Fruit fly (Drosophila melanogaster): ENCODE measurements around the gene IntS11.

The IntS11 gene

dm6 chr3R:29718363-29718762, 26.8 kb upstream of the IntS11 start, which contains the start of gene CG15506:
CG15506 (plus strand) TSS chr3R:29718663.
- no peak for TF ChIP-seq Hr78 (GFP tag; optimal IDR thresholded peaks at IDR 0.05)
- no peak for TF ChIP-seq sage (GFP tag; optimal IDR thresholded peaks at IDR 0.05)
- TF ChIP-seq usp (GFP tag; optimal IDR thresholded peaks at IDR 0.05): no peak
- TF ChIP-seq Sp1 (GFP tag; optimal IDR thresholded peaks at IDR 0.05): no peak
- TF ChIP-seq Mio (GFP tag; optimal IDR thresholded peaks at IDR 0.05): no peak
- TF ChIP-seq dsf (GFP tag; optimal IDR thresholded peaks at IDR 0.05; ENCODE audit: borderline replicate concordance): no peak
- no peak for TF ChIP-seq CG32264 (GFP tag; optimal IDR thresholded peaks at IDR 0.05)
- TF ChIP-seq Hnf4 (GFP tag; optimal IDR thresholded peaks at IDR 0.05): no peak
- TF ChIP-seq N (GFP tag; optimal IDR thresholded peaks at IDR 0.05): no peak

DNA sequence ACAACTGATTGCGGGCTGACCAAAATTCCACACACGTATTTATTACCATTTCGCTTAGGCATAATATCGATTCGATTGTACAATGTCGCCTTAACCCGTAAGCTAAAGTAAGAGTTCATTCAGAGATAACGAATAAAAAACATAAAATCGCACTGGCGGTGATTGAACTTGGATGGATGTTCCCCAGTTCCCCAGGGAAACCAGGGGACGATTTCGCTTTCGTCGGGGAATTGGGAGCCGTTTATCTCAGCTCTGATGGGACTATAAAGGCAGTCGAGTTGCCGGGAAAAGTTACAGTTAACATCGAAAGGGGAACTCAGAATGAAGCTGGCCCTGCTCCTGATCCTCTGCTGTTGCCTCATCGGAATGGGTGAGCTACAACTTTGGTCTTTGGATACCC, 22.9 kb upstream of the IntS11 start, which contains the start of gene CG34296:
TSS of gene CG34296 (plus strand) at position 301 of the 400 bp plus-strand sequence.
- no peak for TF ChIP-seq foxo (GFP tag; optimal IDR thresholded peaks at IDR 0.05)
- no peak for TF ChIP-seq Hr83 (GFP tag; optimal IDR thresholded peaks at IDR 0.05; ENCODE audit: poor library complexity, severe bottlenecking)
- TF ChIP-seq usp (GFP tag; optimal IDR thresholded peaks at IDR 0.05): no peak
- no peak for TF ChIP-seq pan (optimal IDR thresholded peaks at IDR 0.05)
- TF ChIP-seq h (GFP tag; optimal IDR thresholded peaks at IDR 0.05): no peak
- TF ChIP-seq lola (GFP tag; optimal IDR thresholded peaks at IDR 0.05): no peak
- no peak for TF ChIP-seq br (GFP tag; optimal IDR thresholded peaks at IDR 0.05)
- TF ChIP-seq OdsH (GFP tag; optimal IDR thresholded peaks at IDR 0.05): no peak
- TF ChIP-seq Sp1 (GFP tag; optimal IDR thresholded peaks at IDR 0.05): no peak
- TF ChIP-seq dl (GFP tag; optimal IDR thresholded peaks at IDR 0.05; ENCODE audit: insufficient read depth in 1 of 2, partially characterized antibody in 2 of 2): no peak
- TF ChIP-seq CrebA (GFP tag; optimal IDR thresholded peaks at IDR 0.05; ENCODE audit: borderline replicate concordance): no peak

dm6 chr3R:29723048-29723656, 22.0 kb upstream of the IntS11 start, which contains the start of gene Pcd:
Pcd (plus strand) TSS chr3R:29723163.
- peak; percentile 39 for TF ChIP-seq Sp1 (GFP tag; optimal IDR thresholded peaks at IDR 0.05)
- TF ChIP-seq Hr83 (GFP tag; optimal IDR thresholded peaks at IDR 0.05; ENCODE audit: poor library complexity, severe bottlenecking): peak; percentile 2
- peak; percentile 25 for TF ChIP-seq OdsH (GFP tag; optimal IDR thresholded peaks at IDR 0.05)
- no peak for TF ChIP-seq N (GFP tag; optimal IDR thresholded peaks at IDR 0.05)
- TF ChIP-seq Rel (GFP tag; optimal IDR thresholded peaks at IDR 0.05): no peak
- peak; percentile 53 for TF ChIP-seq Rel (tag; optimal IDR thresholded peaks at IDR 0.05)
- TF ChIP-seq sage (GFP tag; optimal IDR thresholded peaks at IDR 0.05): peak; percentile 11
- TF ChIP-seq woc (GFP tag; optimal IDR thresholded peaks at IDR 0.05): no peak
- no peak for TF ChIP-seq jim (GFP tag; optimal IDR thresholded peaks at IDR 0.05)
- no peak for TF ChIP-seq CG9705 (GFP tag; optimal IDR thresholded peaks at IDR 0.05)
- TF ChIP-seq rgr (GFP tag; optimal IDR thresholded peaks at IDR 0.05): peak; percentile 11
- TF ChIP-seq br (GFP tag; optimal IDR thresholded peaks at IDR 0.05): no peak

dm6 chr3R:29724745-29725144, 20.4 kb upstream of the IntS11 start, which contains the start of the genes Naa40 and CG18731:
Naa40 (minus strand) TSS chr3R:29724950.
CG18731 (plus strand) TSS chr3R:29725027.
- TF ChIP-seq Hr78 (GFP tag; optimal IDR thresholded peaks at IDR 0.05) (no peak), psq (GFP tag; optimal IDR thresholded peaks at IDR 0.05) (no peak), Hr83 (GFP tag; optimal IDR thresholded peaks at IDR 0.05; ENCODE audit: poor library complexity, severe bottlenecking) (no peak), Hnf4 (GFP tag; optimal IDR thresholded peaks at IDR 0.05) (no peak), brk (GFP tag; optimal IDR thresholded peaks at IDR 0.05) (no peak), jim (GFP tag; optimal IDR thresholded peaks at IDR 0.05) (no peak), woc (GFP tag; optimal IDR thresholded peaks at IDR 0.05) (no peak), ey (GFP tag; optimal IDR thresholded peaks at IDR 0.05) (no peak), h (GFP tag; optimal IDR thresholded peaks at IDR 0.05) (no peak), pan (optimal IDR thresholded peaks at IDR 0.05) (no peak), Mio (GFP tag; optimal IDR thresholded peaks at IDR 0.05) (no peak), CrebA (GFP tag; optimal IDR thresholded peaks at IDR 0.05; ENCODE audit: borderline replicate concordance) (no peak), Vsx2 (GFP tag; optimal IDR thresholded peaks at IDR 0.05; ENCODE audit: partially characterized antibody) (no peak), CG9705 (GFP tag; optimal IDR thresholded peaks at IDR 0.05) (no peak), Myc (optimal IDR thresholded peaks at IDR 0.05) (no peak), OdsH (GFP tag; optimal IDR thresholded peaks at IDR 0.05) (no peak), br (GFP tag; optimal IDR thresholded peaks at IDR 0.05) (no peak), fru (GFP tag; optimal IDR thresholded peaks at IDR 0.05) (no peak)

Measured in whole organism, wandering third instar larva.